Fruit fly (Drosophila melanogaster): ENCODE measurements around the gene CG4631.

DNA sequence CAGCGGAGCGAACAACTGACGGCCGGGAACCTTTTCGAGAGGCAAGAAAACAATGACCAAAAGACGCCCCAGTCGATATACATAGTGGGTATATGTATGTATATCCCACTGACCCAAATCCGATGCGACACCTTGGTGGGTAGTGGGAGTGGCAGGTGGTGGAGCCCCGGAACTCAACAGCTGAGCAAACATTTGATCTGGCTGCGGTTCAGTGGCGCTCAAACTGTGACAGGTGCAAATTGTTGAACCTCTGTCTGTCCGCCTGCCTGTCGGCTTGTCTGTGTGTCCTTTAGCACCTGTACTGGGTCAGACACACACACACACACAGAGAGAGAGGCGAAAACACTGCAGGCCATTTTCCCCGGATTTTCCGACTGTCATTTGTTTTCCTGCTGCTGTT is 36.3 kb downstream of the CG4631 start:
- TF ChIP-seq pan (optimal IDR thresholded peaks at IDR 0.05) (no peak), CG8478 (optimal IDR thresholded peaks at IDR 0.05) (no peak)

All from whole organism.